Fruit fly (Drosophila melanogaster) whole organism, adult: ENCODE measurements around the gene CG42762.
A peak's percentile ranks its signal among the peaks of the same experiment; 100 is the strongest.

Source experiments
- Hr96 ChIP-seq: fragments of 200-800 bp; sonication (Bioruptor generic); optimal IDR thresholded peaks from 2 replicates; lab custom pipeline; 2016; ENCODE audit warnings: missing biosample characterization, missing genetic modification characterization
- kay ChIP-seq: fragments of 200-800 bp; sonication (Bioruptor generic); peaks from one replicate; lab custom pipeline; 2016; ENCODE audit warnings: missing biosample characterization, missing genetic modification characterization, borderline replicate concordance
- ovo ChIP-seq: fragments of 200-800 bp; sonication (Bioruptor generic); optimal IDR thresholded peaks from 2 replicates; lab custom pipeline; 2016; ENCODE audit warnings: missing biosample characterization, missing genetic modification characterization
- tj ChIP-seq: fragments of 200-800 bp; sonication (Bioruptor generic); optimal IDR thresholded peaks from 3 replicates; lab custom pipeline; 2017; ENCODE audit warnings: missing biosample characterization, mild to moderate bottlenecking, missing genetic modification characterization, moderate library complexity

dm6 chr2L:8104706-8105105, 39.1 kb downstream of the CG42762 start:
- TF ChIP-seq tj (GFP tag; lab: Kevin White, UChicago): no peak
- peak; percentile 85 for TF ChIP-seq kay (GFP tag; lab: Kevin White, UChicago)
- TF ChIP-seq ovo: no peak
- TF ChIP-seq Hr96: no peak
